Worm (Caenorhabditis elegans) whole organism, young adult: ENCODE results near the gene clec-88.

Experiments
- aptf-2 ChIP-seq: fragments of 200-800 bp; sonication (Bioruptor generic); conservative IDR thresholded peaks from 2 replicates; pipeline ENCODE4 v1.3.6; 2022; ENCODE audit warnings: missing genetic modification reagents, missing genetic modification characterization, missing compliant biosample characterization
- attf-3 ChIP-seq: fragments of 200-800 bp; sonication (Bioruptor generic); conservative IDR thresholded peaks from 2 replicates; pipeline ENCODE4 v1.3.6; 2022; ENCODE audit warnings: missing genetic modification reagents, missing genetic modification characterization, missing compliant biosample characterization
- cebp-2 ChIP-seq: fragments of 200-800 bp; sonication (Bioruptor generic); IDR thresholded peaks from 2 replicates; pipeline ENCODE4 v1.3.6; 2022; ENCODE audit warnings: missing genetic modification characterization, missing compliant biosample characterization

- TF ChIP-seq aptf-2 (GFP tag; lab: Robert Waterston, UW) (no peak), attf-3 (GFP tag; lab: Robert Waterston, UW) (no peak), cebp-2 (no peak)
These were observed 21.0 kb upstream of the clec-88 start for ce11 chrII:6344513-6344912.
